Worm (Caenorhabditis elegans) whole organism, L4 larva: Measurements from ENCODE around the gene F56C3.9.

ENCODE experiments used
- F26F4.8 ChIP-seq: fragments of 200-800 bp; sonication (Bioruptor generic); conservative IDR thresholded peaks from 2 replicates; pipeline ENCODE4 v1.3.6; 2022; ENCODE audit warnings: missing genetic modification characterization, missing compliant biosample characterization
- R02D3.7 ChIP-seq: fragments of 150-350 bp; sonication (generic microtip); optimal IDR thresholded peaks from 3 replicates; lab custom pipeline; 2014; ENCODE audit warnings: missing biosample characterization, missing genetic modification characterization
- ZK337.2 ChIP-seq: fragments of 200-800 bp; sonication (Bioruptor generic); IDR thresholded peaks from 2 replicates; pipeline ENCODE4 v1.3.6; 2022; ENCODE audit warnings: missing genetic modification reagents, missing genetic modification characterization, missing compliant biosample characterization
- ZK546.5 ChIP-seq, 2 experiments: sonication (generic microtip); optimal IDR thresholded peaks; 2 replicates each; lab custom pipeline; 2017; ENCODE audit warnings: missing biosample characterization in 2 of 2, missing genetic modification characterization in 2 of 2
- ama-1 ChIP-seq: fragments of 150-350 bp; optimal IDR thresholded peaks from 2 replicates; lab custom pipeline; 2014; ENCODE audit warnings: inconsistent platforms, mixed read lengths
- ceh-44 ChIP-seq: fragments of 200-800 bp; sonication (Bioruptor generic); IDR thresholded peaks from 2 replicates; pipeline ENCODE4 v1.3.6; 2022; ENCODE audit warnings: missing genetic modification reagents, missing genetic modification characterization, missing compliant biosample characterization
- daf-16 ChIP-seq, 3 experiments: sonication (generic microtip); optimal IDR thresholded peaks; 2 replicates each; lab custom pipeline; 2016 to 2017; ENCODE audit warnings: missing genetic modification characterization in 3 of 3, missing genetic modification reagents in 3 of 3, mild to moderate bottlenecking in 2 of 3, missing compliant biosample characterization in 2 of 3, missing biosample characterization in 1 of 3, moderate library complexity in 1 of 3
- egl-43 ChIP-seq: fragments of 200-800 bp; sonication (Bioruptor generic); IDR thresholded peaks from 2 replicates; pipeline ENCODE4 v1.3.6; 2022; ENCODE audit warnings: missing genetic modification reagents, missing genetic modification characterization, missing compliant biosample characterization
- fkh-10 ChIP-seq: fragments of 150-350 bp; optimal IDR thresholded peaks from 2 replicates; lab custom pipeline; 2014; ENCODE audit warnings: missing biosample characterization, missing genetic modification reagents, missing genetic modification characterization
- lin-38 ChIP-seq: fragments of 200-800 bp; sonication (Bioruptor generic); IDR thresholded peaks from 2 replicates; pipeline ENCODE4 v1.3.6; 2022; ENCODE audit warnings: missing genetic modification reagents, missing genetic modification characterization, missing compliant biosample characterization
- lir-3 ChIP-seq: sonication (generic microtip); optimal IDR thresholded peaks from 2 replicates; lab custom pipeline; 2016; ENCODE audit warnings: mild to moderate bottlenecking, missing genetic modification characterization, missing compliant biosample characterization
- lsy-2 ChIP-seq, 2 experiments: fragments of 150-350 bp in 1 of 2; sonication (generic microtip) in 1 of 2; optimal IDR thresholded peaks; 2 replicates each; lab custom pipeline; 2014 to 2017; ENCODE audit warnings: missing biosample characterization in 2 of 2, missing genetic modification characterization in 2 of 2
- madf-5 ChIP-seq, 2 experiments: fragments of 200-800 bp; sonication (Bioruptor generic); IDR thresholded peaks; 2 replicates each; pipeline ENCODE4 v1.3.6; 2022; ENCODE audit warnings: missing compliant biosample characterization in 2 of 2, missing genetic modification characterization in 2 of 2
- mdl-1 ChIP-seq, 2 experiments: fragments of 150-350 bp in 1 of 2; sonication (generic microtip) in 1 of 2; optimal IDR thresholded peaks; 2 replicates each; lab custom pipeline; 2014 to 2017; ENCODE audit warnings: missing biosample characterization in 2 of 2, missing genetic modification characterization in 2 of 2
- mes-2 ChIP-seq: sonication (generic microtip); optimal IDR thresholded peaks from 2 replicates; lab custom pipeline; 2016; ENCODE audit warnings: missing genotype, mild to moderate bottlenecking, missing genetic modification characterization, missing compliant biosample characterization; ENCODE audit not compliant: poor library complexity, severe bottlenecking
- nhr-111 ChIP-seq: fragments of 200-800 bp; sonication (Bioruptor generic); optimal IDR thresholded peaks from 2 replicates; lab custom pipeline; 2018; ENCODE audit warnings: mild to moderate bottlenecking, missing genetic modification characterization, missing compliant biosample characterization
- nhr-48 ChIP-seq: sonication (generic microtip); optimal IDR thresholded peaks from 2 replicates; lab custom pipeline; 2016; ENCODE audit warnings: mild to moderate bottlenecking, missing genetic modification characterization, missing compliant biosample characterization
- nhr-76 ChIP-seq: fragments of 150-350 bp; optimal IDR thresholded peaks from 2 replicates; lab custom pipeline; 2014; ENCODE audit warnings: missing biosample characterization, missing genetic modification characterization
- skn-1 ChIP-seq: fragments of 150-350 bp; optimal IDR thresholded peaks from 2 replicates; lab custom pipeline; 2014; ENCODE audit warnings: missing biosample characterization, missing genetic modification characterization
- zfp-3 ChIP-seq: fragments of 200-800 bp; sonication (Bioruptor generic); conservative IDR thresholded peaks from 2 replicates; pipeline ENCODE4 v1.3.6; 2022; ENCODE audit warnings: missing genetic modification reagents, missing genetic modification characterization, missing compliant biosample characterization

F56C3.9 gene

DNA sequence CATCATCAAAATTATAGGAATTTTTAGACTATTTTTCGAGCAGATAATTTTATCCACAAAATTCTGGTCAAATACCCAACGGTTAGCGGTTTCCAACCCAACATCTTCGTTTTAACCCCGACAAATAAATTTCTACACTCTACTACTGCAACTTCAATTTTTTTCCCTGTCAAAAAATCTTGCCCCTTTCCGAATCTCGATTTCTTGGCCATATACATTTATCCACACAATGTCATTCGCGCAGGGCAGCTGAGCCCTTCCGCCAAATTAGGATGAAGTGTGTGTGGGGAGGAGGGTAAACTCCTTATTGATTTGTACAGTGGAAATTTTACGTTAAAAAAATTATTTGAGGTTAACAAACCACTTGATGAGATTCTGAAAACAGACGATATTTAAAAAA, 49.0 kb downstream of the F56C3.9 start (continued):
- peak; percentile 97 for TF ChIP-seq mes-2 (tag; lab: Kevin White, UChicago)
- TF ChIP-seq lir-3 (tag; lab: Kevin White, UChicago) = peak; percentile 78
- TF ChIP-seq nhr-48 (tag; lab: Kevin White, UChicago) = peak; percentile 94
- TF ChIP-seq madf-5 (GFP tag; IDR thresholded peaks at IDR 0.05; lab: Robert Waterston, UW) = peak in 1 of 2 experiments; percentile 66; a peak in 1 of 4 replicates
- TF ChIP-seq nhr-111 (GFP tag; lab: Kevin White, UChicago) = no peak
- peak; percentile 93 to 95 for TF ChIP-seq lsy-2 (tag; optimal IDR thresholded peaks at IDR 0.05; lab: Kevin White, UChicago)
- peak; percentile 98 for TF ChIP-seq fkh-10 (GFP tag; lab: Kevin White, UChicago)
- peak; percentile 97 for TF ChIP-seq egl-43 (GFP tag; lab: Robert Waterston, UW)
- TF ChIP-seq nhr-76 = peak; percentile 77
- TF ChIP-seq ama-1 (lab: Kevin White, UChicago) = no peak
- TF ChIP-seq lin-38 (GFP tag; lab: Robert Waterston, UW) = peak; percentile 82
- peak; percentile 91 for TF ChIP-seq zfp-3 (GFP tag; lab: Robert Waterston, UW)
- TF ChIP-seq daf-16 (GFP tag; optimal IDR thresholded peaks at IDR 0.05; lab: Kevin White, UChicago) = peak; percentile 95 to 97
- TF ChIP-seq daf-16 (tag; optimal IDR thresholded peaks at IDR 0.05; lab: Kevin White, UChicago) = peak; percentile 94
- peak; percentile 87 to 91 for TF ChIP-seq mdl-1 (tag; optimal IDR thresholded peaks at IDR 0.05; lab: Kevin White, UChicago)
- TF ChIP-seq ZK337.2 (GFP tag; lab: Robert Waterston, UW) = 0 out of 2 replicates have a peak, but pooled peaks have one; percentile 50
- TF ChIP-seq F26F4.8 (GFP tag; lab: Robert Waterston, UW) = no peak
- TF ChIP-seq ZK546.5 (tag; optimal IDR thresholded peaks at IDR 0.05; lab: Kevin White, UChicago) = peak in 1 of 2 experiments; percentile 73

DNA sequence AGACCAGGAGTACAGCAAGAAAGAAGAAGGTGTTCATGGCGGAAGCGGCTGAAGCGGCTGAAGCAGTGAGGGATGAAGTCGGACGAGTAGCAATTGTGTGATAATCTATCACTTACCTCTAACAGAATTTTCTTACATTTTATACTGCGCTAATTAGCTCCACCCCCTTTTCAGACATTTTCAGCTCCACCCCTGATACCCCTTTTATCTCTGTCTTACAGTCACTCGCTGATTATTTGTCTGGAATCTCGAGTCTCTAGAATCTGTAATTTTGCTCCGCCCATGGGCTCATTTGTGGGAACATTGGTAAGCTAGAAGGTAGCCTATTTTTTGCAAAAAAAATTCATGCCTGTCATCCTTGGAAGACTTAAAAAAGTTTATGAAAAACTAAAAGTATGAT, 49.5 kb downstream of the F56C3.9 start, which contains the start of gene ins-39:
Gene ins-39 (minus strand): TSS at position 101 of the 400 bp plus-strand sequence.
- TF ChIP-seq skn-1 (tag; lab: Kevin White, UChicago) = no peak
- TF ChIP-seq mes-2 (tag; lab: Kevin White, UChicago) = no peak
- TF ChIP-seq nhr-48 (tag; lab: Kevin White, UChicago) = no peak
- no peak for TF ChIP-seq ZK337.2 (GFP tag; lab: Robert Waterston, UW)
- TF ChIP-seq ceh-44 = no peak
- TF ChIP-seq R02D3.7 (tag; lab: Kevin White, UChicago) = no peak
